Worm (Caenorhabditis elegans): ENCODE results near the gene flp-12.

Gene flp-12

DNA sequence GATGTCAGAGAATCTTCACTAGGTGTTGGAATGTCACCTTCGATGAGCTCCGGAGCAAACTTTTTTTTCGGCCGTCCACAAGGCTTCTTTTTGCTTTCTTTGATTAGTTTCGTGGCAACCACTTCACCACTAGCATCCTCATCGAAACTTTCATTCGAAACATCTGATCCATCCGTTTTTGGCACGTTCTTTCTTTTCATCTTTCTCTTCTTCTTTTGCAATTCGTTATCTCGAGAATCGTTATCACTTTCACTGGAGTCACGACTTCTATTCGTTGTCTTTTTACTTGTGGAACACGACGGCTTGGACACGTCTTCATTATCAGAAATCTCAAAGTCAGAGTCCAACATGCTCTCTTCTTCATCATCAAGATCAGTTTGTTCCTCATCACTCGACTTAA is 12.0 kb upstream of the flp-12 start:
- TF ChIP-seq cog-1 (tag; optimal IDR thresholded peaks at IDR 0.05) (no peak), ztf-23 (GFP tag; IDR thresholded peaks at IDR 0.05) (no peak), klf-2 (GFP tag; conservative IDR thresholded peaks at IDR 0.05) (no peak), T22C8.4 (GFP tag; IDR thresholded peaks at IDR 0.05) (no peak), med-1 (GFP tag; optimal IDR thresholded peaks at IDR 0.05; ENCODE audit: insufficient read depth) (no peak), ref-1 (GFP tag; conservative IDR thresholded peaks at IDR 0.05) (no peak), flt-1 (GFP tag; IDR thresholded peaks at IDR 0.05) (no peak), tab-1 (GFP tag; IDR thresholded peaks at IDR 0.05) (no peak), ztf-29 (GFP tag; IDR thresholded peaks at IDR 0.05) (no peak)

DNA sequence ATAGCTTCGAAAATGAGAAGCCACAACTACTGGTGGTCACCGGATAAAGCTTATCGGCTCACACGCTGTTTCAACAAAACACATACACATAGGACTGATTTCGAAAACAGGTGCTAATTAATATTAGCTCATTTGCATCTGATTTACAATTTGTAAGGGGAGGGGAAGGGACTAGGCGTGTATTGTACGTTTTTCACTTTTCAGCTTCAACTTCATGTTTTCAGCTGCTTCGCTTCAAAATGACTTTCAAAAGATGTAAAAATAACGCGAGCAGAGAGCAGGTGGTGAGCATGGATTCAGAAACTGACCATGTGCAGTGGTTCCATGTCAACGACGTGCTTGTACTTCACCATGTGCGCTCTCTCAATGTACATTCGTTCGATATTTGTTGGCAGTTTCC is 8.8 kb upstream of the flp-12 start:
- TF ChIP-seq ref-1 (GFP tag; conservative IDR thresholded peaks at IDR 0.05) (no peak), cog-1 (tag; optimal IDR thresholded peaks at IDR 0.05) (no peak), T22C8.4 (GFP tag; IDR thresholded peaks at IDR 0.05) (no peak), med-1 (GFP tag; optimal IDR thresholded peaks at IDR 0.05; ENCODE audit: insufficient read depth) (no peak), flt-1 (GFP tag; IDR thresholded peaks at IDR 0.05) (no peak), tab-1 (GFP tag; IDR thresholded peaks at IDR 0.05) (no peak), klf-2 (GFP tag; conservative IDR thresholded peaks at IDR 0.05) (no peak), ztf-23 (GFP tag; IDR thresholded peaks at IDR 0.05) (no peak)

DNA sequence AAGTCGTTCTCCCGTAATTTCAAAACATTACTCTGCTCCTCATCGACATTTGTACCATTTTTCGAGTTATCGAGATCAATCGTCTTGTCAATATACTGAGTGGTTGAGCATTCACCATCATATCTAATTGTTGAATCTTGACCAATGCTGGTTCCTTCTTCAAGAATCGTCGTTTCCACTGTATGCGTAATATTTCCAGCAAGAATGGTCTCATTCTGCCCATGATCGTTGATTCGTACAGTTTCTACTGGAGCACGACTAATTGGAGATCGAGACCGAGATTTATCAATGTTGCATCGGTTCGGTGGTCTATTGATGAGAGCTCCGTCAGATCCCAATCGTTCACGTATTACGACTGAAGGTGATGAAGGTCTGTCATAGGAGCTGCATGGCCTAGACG is 7.4 kb upstream of the flp-12 start:
- TF ChIP-seq flt-1 (GFP tag; IDR thresholded peaks at IDR 0.05), result no peak
- no peak for TF ChIP-seq ztf-29 (GFP tag; IDR thresholded peaks at IDR 0.05)
- no peak for TF ChIP-seq tab-1 (GFP tag; IDR thresholded peaks at IDR 0.05)
- TF ChIP-seq cog-1 (tag; optimal IDR thresholded peaks at IDR 0.05), result no peak
- TF ChIP-seq klf-2 (GFP tag; conservative IDR thresholded peaks at IDR 0.05), result no peak
- TF ChIP-seq T22C8.4 (GFP tag; IDR thresholded peaks at IDR 0.05), result no peak
- no peak for TF ChIP-seq med-1 (GFP tag; optimal IDR thresholded peaks at IDR 0.05; ENCODE audit: insufficient read depth)
- TF ChIP-seq ref-1 (GFP tag; conservative IDR thresholded peaks at IDR 0.05), result no peak

DNA sequence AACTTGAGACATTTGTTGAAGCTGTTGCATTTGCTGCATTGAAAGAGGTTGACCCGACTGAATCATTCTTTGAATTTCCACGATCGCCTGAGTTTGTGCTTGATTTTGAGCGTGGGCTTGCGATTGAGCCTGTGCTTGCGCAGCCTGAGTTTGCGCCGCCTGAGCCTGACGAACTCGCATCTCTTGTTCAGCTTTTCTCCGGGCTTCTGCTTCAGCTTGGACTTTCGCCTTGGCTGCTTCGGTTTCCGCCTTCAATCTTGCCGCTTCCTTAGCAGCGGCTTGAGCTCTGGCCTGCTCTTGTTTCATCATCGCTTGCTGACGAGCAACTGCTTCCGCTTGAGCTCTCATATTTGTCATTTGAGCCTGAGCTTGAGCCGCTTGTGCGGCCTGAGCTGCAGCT is 5.3 kb upstream of the flp-12 start:
- no peak for TF ChIP-seq med-1 (GFP tag; optimal IDR thresholded peaks at IDR 0.05; ENCODE audit: insufficient read depth)
- no peak for TF ChIP-seq ztf-29 (GFP tag; IDR thresholded peaks at IDR 0.05)
- TF ChIP-seq ztf-23 (GFP tag; IDR thresholded peaks at IDR 0.05), result no peak

DNA sequence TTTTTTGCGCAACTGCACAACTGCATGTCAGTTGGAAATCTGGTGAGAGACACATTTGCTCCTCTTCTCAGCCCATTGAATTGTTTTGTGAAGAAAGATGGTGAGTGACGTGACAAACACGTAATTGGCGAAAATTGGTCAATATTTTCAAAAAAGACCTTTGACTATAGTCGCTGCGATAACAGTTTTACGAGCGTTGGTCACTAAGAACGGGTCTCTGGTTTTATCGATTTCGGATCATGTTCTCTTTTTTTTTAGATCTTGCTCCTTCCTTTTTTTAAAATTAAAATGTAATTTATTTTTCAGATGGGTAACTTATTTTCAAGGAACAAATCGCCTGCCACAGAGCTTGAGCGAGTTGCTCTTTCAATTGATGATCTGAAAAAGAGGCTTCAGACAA is 3.7 kb downstream of the flp-12 start, which contains the start of gene lnp-1:
Gene lnp-1, plus strand, starts transcription at position 301 of the 400 bp plus-strand sequence.
- TF ChIP-seq ref-1 (GFP tag; conservative IDR thresholded peaks at IDR 0.05), result no peak

DNA sequence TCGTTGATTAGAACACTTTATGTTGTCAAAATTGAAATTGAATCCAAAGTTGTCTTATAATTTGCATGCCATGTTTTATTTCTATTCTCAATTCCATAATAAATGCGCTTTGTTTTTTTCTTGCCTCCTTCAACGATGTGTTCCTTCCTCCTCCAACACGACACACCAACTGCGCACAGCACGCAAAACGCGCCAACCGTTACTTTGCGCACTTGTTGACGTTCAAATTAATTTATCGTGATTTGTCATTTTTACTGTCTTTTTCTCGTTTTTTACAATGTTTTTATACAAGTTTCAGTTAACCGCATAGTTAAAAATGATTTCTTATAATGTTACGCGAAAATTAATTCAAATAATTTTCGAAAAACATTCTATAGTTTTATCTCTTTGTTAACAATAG is 4.2 kb downstream of the flp-12 start:
- TF ChIP-seq med-1 (GFP tag; optimal IDR thresholded peaks at IDR 0.05; ENCODE audit: insufficient read depth) (no peak), tab-1 (GFP tag; IDR thresholded peaks at IDR 0.05) (no peak)

DNA sequence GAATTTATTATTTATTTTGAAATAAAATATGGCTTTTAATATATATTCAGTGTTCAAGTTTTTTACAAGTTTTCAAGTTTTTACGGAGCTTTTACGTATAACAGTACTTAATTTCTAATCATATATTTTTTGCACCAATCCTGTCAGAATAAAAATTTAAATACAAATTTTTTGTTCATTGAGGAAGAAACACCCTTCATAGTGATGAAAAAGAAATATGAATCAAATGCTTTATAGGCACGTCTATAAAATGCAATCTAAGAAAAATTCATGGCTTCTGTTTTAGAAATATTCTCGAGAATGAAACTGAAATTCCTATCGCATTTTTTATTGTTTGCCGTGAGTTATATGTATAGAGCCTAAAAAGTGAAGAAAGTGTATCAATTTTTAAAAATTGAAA is 5.5 kb downstream of the flp-12 start, which contains the start of gene C05E11.2:
Gene C05E11.2, plus strand, starts transcription at position 301 of the 400 bp plus-strand sequence.
- TF ChIP-seq cog-1 (tag; optimal IDR thresholded peaks at IDR 0.05), result no peak
- no peak for TF ChIP-seq T22C8.4 (GFP tag; IDR thresholded peaks at IDR 0.05)
- no peak for TF ChIP-seq klf-2 (GFP tag; conservative IDR thresholded peaks at IDR 0.05)
- TF ChIP-seq med-1 (GFP tag; optimal IDR thresholded peaks at IDR 0.05; ENCODE audit: insufficient read depth), result no peak
- no peak for TF ChIP-seq flt-1 (GFP tag; IDR thresholded peaks at IDR 0.05)
- no peak for TF ChIP-seq tab-1 (GFP tag; IDR thresholded peaks at IDR 0.05)
- TF ChIP-seq ztf-29 (GFP tag; IDR thresholded peaks at IDR 0.05), result no peak
- TF ChIP-seq ztf-23 (GFP tag; IDR thresholded peaks at IDR 0.05), result no peak
- TF ChIP-seq ref-1 (GFP tag; conservative IDR thresholded peaks at IDR 0.05), result no peak

DNA sequence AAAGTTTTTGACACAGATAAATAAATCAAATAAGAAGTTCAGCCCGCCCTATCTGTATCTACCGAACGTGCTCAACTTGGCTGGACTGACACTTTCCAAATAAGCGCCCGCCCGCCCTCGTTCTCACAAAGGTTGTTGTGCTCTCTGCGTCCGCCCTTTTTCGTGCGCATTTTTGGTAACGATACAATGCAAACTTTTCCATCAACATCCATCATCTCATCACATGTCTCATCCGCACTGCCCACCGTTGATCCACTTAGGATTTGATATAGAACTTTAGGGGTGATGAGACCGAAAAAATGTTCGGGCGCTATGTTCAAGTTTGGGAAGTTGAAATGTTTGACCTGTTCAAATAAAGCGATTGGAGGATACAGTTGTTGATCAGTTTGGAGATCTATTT is 6.6 kb downstream of the flp-12 start, which contains the start of gene C05E11.7:
Gene C05E11.7, minus strand, starts transcription at position 101 of the 400 bp plus-strand sequence.
- TF ChIP-seq ztf-23 (GFP tag; IDR thresholded peaks at IDR 0.05) (no peak), flt-1 (GFP tag; IDR thresholded peaks at IDR 0.05) (no peak), T22C8.4 (GFP tag; IDR thresholded peaks at IDR 0.05) (no peak), ztf-29 (GFP tag; IDR thresholded peaks at IDR 0.05) (no peak), klf-2 (GFP tag; conservative IDR thresholded peaks at IDR 0.05) (no peak), cog-1 (tag; optimal IDR thresholded peaks at IDR 0.05) (no peak), ref-1 (GFP tag; conservative IDR thresholded peaks at IDR 0.05) (no peak), med-1 (GFP tag; optimal IDR thresholded peaks at IDR 0.05; ENCODE audit: insufficient read depth) (no peak), tab-1 (GFP tag; IDR thresholded peaks at IDR 0.05) (no peak)

DNA sequence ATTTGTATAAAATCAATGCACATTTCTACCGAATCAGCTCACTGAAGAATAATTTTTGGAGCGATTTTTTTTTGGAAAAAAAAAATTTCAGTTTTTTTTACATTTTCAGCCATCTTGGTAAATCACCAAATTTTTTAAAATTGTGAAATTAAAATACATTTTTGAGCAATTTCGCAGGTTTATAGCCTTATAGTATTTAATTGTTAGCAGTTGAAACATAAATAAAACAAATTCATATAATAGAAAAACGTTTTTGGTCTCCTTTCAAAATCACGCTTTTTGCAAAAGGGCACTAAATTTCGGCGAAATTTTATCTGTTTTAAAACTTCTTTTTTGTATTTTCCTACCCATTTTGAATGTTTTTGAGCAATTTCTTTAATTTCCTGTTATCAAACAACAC is 13.6 kb downstream of the flp-12 start:
- TF ChIP-seq klf-2 (GFP tag; conservative IDR thresholded peaks at IDR 0.05) (no peak), cog-1 (tag; optimal IDR thresholded peaks at IDR 0.05) (no peak), ztf-29 (GFP tag; IDR thresholded peaks at IDR 0.05) (no peak), ztf-23 (GFP tag; IDR thresholded peaks at IDR 0.05) (no peak)

DNA sequence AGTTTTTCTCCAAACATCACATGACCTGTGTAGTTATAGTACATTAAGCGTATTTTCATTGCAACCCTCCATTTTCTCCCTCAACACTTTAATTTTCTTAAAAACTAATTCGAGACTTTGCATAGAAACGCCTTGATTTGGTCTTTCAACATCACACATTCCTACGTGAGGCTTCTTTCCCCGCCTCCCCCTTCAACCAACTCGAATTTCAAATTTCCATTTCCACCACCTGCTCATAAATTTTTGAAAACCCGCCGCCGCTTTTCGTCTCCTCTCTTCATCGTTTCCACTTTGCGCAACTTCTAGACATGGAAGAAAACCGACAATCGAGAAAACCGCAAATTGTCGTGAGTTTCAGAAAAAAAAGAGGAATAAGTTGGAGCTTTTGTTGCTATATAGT is 14.2 kb downstream of the flp-12 start, which contains the start of gene C05E11.3:
Gene C05E11.3, plus strand, starts transcription at position 301 of the 400 bp plus-strand sequence.
- no peak for TF ChIP-seq med-1 (GFP tag; optimal IDR thresholded peaks at IDR 0.05; ENCODE audit: insufficient read depth)
- TF ChIP-seq T22C8.4 (GFP tag; IDR thresholded peaks at IDR 0.05), result no peak
- no peak for TF ChIP-seq tab-1 (GFP tag; IDR thresholded peaks at IDR 0.05)
- TF ChIP-seq ref-1 (GFP tag; conservative IDR thresholded peaks at IDR 0.05), result no peak
- TF ChIP-seq ztf-23 (GFP tag; IDR thresholded peaks at IDR 0.05), result no peak

DNA sequence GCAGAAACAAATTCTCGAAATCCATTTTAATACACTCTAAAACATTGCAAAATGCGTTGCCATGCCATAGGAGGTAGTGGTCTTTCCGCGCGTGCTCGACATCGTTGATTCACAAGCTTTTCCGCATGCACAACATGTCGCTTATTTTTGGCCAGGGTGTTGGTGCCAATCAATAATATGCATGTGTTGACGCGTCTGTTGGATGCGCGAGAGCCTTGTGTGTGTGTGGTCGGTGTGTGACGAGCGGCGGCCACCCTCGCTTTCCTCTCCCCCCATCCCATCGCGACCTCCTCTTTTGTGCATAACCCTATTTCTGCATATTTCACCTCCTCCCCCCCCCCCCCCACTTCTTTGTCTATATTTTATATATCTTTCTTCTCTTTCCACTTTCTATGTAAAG is 15.9 kb downstream of the flp-12 start:
- TF ChIP-seq med-1 (GFP tag; optimal IDR thresholded peaks at IDR 0.05; ENCODE audit: insufficient read depth) (no peak), cog-1 (tag; optimal IDR thresholded peaks at IDR 0.05) (peak; percentile 42), ztf-23 (GFP tag; IDR thresholded peaks at IDR 0.05) (no peak), ref-1 (GFP tag; conservative IDR thresholded peaks at IDR 0.05) (no peak), ztf-29 (GFP tag; IDR thresholded peaks at IDR 0.05) (no peak), T22C8.4 (GFP tag; IDR thresholded peaks at IDR 0.05) (peak; percentile 74; the same call in 1 of the 2 replicates), tab-1 (GFP tag; IDR thresholded peaks at IDR 0.05) (no peak), klf-2 (GFP tag; conservative IDR thresholded peaks at IDR 0.05) (no peak), flt-1 (GFP tag; IDR thresholded peaks at IDR 0.05) (peak; percentile 60; the same call in 1 of the 2 replicates)

All from whole organism, midembryonic.